Worm (Caenorhabditis elegans) whole organism, L3 larva: Measurements from ENCODE around the gene Y43C5A.2.

Source experiments
- ZK546.5 ChIP-seq: sonication (generic microtip); optimal IDR thresholded peaks from 2 replicates; lab custom pipeline; 2017; ENCODE audit warnings: missing biosample characterization, missing genetic modification characterization
- aly-2 ChIP-seq: fragments of 150-350 bp; optimal IDR thresholded peaks from 2 replicates; lab custom pipeline; 2014; ENCODE audit warnings: missing biosample characterization, missing genetic modification characterization
- ceh-16 ChIP-seq: sonication (generic microtip); optimal IDR thresholded peaks from 2 replicates; lab custom pipeline; 2017; ENCODE audit warnings: missing biosample characterization, missing genetic modification characterization
- egl-27 ChIP-seq: sonication (generic microtip); optimal IDR thresholded peaks from 4 replicates; lab custom pipeline; 2017; ENCODE audit warnings: missing biosample characterization, missing genetic modification reagents, missing genetic modification characterization
- hmg-11 ChIP-seq: sonication (generic microtip); optimal IDR thresholded peaks from 2 replicates; lab custom pipeline; 2016; ENCODE audit warnings: missing genetic modification characterization, missing compliant biosample characterization
- jun-1 ChIP-seq: fragments of 150-350 bp; optimal IDR thresholded peaks from 2 replicates; lab custom pipeline; 2014; ENCODE audit warnings: missing biosample characterization, missing genetic modification reagents, missing genetic modification characterization
- mdl-1 ChIP-seq: fragments of 150-350 bp; optimal IDR thresholded peaks from 2 replicates; lab custom pipeline; 2014; ENCODE audit warnings: missing biosample characterization, missing genetic modification characterization
- nfya-1 ChIP-seq: sonication (generic microtip); optimal IDR thresholded peaks from 2 replicates; lab custom pipeline; 2017; ENCODE audit warnings: missing genetic modification characterization, mild to moderate bottlenecking, missing compliant biosample characterization, antibody characterized with exemption, moderate library complexity; ENCODE audit not compliant: insufficient read depth
- nhr-23 ChIP-seq: fragments of 150-350 bp; optimal IDR thresholded peaks from 2 replicates; lab custom pipeline; 2014; ENCODE audit warnings: missing biosample characterization, missing genetic modification reagents, missing genetic modification characterization
- nhr-237 ChIP-seq: fragments of 150-350 bp; optimal IDR thresholded peaks from 2 replicates; lab custom pipeline; 2014; ENCODE audit warnings: missing biosample characterization, missing genetic modification characterization
- nhr-77 ChIP-seq: fragments of 150-350 bp; optimal IDR thresholded peaks from 2 replicates; lab custom pipeline; 2014; ENCODE audit warnings: missing biosample characterization, missing genetic modification characterization
- skn-1 ChIP-seq: fragments of 150-350 bp; optimal IDR thresholded peaks from 2 replicates; lab custom pipeline; 2014; ENCODE audit warnings: missing biosample characterization, missing genetic modification characterization
- tbx-2 ChIP-seq: sonication (generic microtip); optimal IDR thresholded peaks from 2 replicates; lab custom pipeline; 2016; ENCODE audit warnings: mild to moderate bottlenecking, missing genetic modification characterization, missing compliant biosample characterization
- unc-62 ChIP-seq: fragments of 150-350 bp; sonication (generic microtip); optimal IDR thresholded peaks from 4 replicates; lab custom pipeline; 2014; ENCODE audit warnings: missing biosample characterization, missing genetic modification reagents, missing genetic modification characterization

Gene Y43C5A.2

ce11 chrIV:10318199-10318598 is 48.5 kb downstream of the Y43C5A.2 start, which contains the start of gene R09E10.2:
Gene R09E10.2 (minus strand): TSS chrIV:10318299.
- TF ChIP-seq nhr-23 (tag; lab: Kevin White, UChicago) = no peak
- TF ChIP-seq hmg-11 (tag; lab: Kevin White, UChicago) = no peak
- TF ChIP-seq aly-2 = no peak
- TF ChIP-seq egl-27 (tag; lab: Kevin White, UChicago) = no peak
- TF ChIP-seq nhr-77 = no peak
- no peak for TF ChIP-seq tbx-2 (tag; lab: Kevin White, UChicago)
- TF ChIP-seq skn-1 = no peak
- TF ChIP-seq nhr-237 (tag; lab: Kevin White, UChicago) = no peak
- TF ChIP-seq nfya-1 (tag; lab: Kevin White, UChicago) = no peak
- no peak for TF ChIP-seq mdl-1 (tag; lab: Kevin White, UChicago)
- no peak for TF ChIP-seq unc-62 (GFP tag; lab: Kevin White, UChicago)
- TF ChIP-seq ZK546.5 (tag; lab: Kevin White, UChicago) = no peak
- no peak for TF ChIP-seq jun-1
- no peak for TF ChIP-seq ceh-16 (tag; lab: Kevin White, UChicago)
- TF ChIP-seq, all 47 proteins: peak for 0
